Fruit fly (Drosophila melanogaster) whole organism, prepupa: Measurements from ENCODE around the gene CG32988.

ENCODE experiments used
- Blimp-1 ChIP-seq: fragments of 200-800 bp; sonication (Bioruptor generic); optimal IDR thresholded peaks from 3 replicates; lab custom pipeline; 2017; ENCODE audit warnings: missing biosample characterization, missing genetic modification characterization, mild to moderate bottlenecking, moderate library complexity, missing genetic modification reagents
- CG10631 ChIP-seq: fragments of 200-800 bp; sonication (Bioruptor generic); optimal IDR thresholded peaks from 2 replicates; lab custom pipeline; 2016; ENCODE audit warnings: missing biosample characterization, missing genetic modification characterization
- CG10669 ChIP-seq: fragments of 200-800 bp; sonication (Bioruptor generic); optimal IDR thresholded peaks from 3 replicates; lab custom pipeline; 2018; ENCODE audit warnings: missing biosample characterization, mild to moderate bottlenecking, missing genetic modification characterization, moderate library complexity
- CG11762 ChIP-seq: fragments of 200-800 bp; sonication (Bioruptor generic); optimal IDR thresholded peaks from 3 replicates; lab custom pipeline; 2016; ENCODE audit warnings: missing biosample characterization, missing genetic modification characterization; ENCODE audit not compliant: insufficient read depth
- CG11902 ChIP-seq: fragments of 200-800 bp; sonication (Bioruptor generic); optimal IDR thresholded peaks from 3 replicates; lab custom pipeline; 2016; ENCODE audit warnings: missing biosample characterization, missing genetic modification characterization
- CG3032 ChIP-seq: fragments of 200-800 bp; optimal IDR thresholded peaks from 2 replicates; lab custom pipeline; 2019; ENCODE audit warnings: missing biosample characterization, mild to moderate bottlenecking, missing genetic modification characterization, moderate library complexity
- CG31627 ChIP-seq: fragments of 200-800 bp; sonication (Bioruptor generic); optimal IDR thresholded peaks from 3 replicates; lab custom pipeline; 2016; ENCODE audit warnings: missing biosample characterization, missing genetic modification characterization
- CG32006 ChIP-seq: fragments of 200-800 bp; sonication (Bioruptor generic); optimal IDR thresholded peaks from 3 replicates; lab custom pipeline; 2017; ENCODE audit warnings: missing biosample characterization, mild to moderate bottlenecking, missing genetic modification characterization
- CG4318 ChIP-seq: fragments of 200-800 bp; sonication (Bioruptor generic); optimal IDR thresholded peaks from 3 replicates; lab custom pipeline; 2017; ENCODE audit warnings: missing biosample characterization, mild to moderate bottlenecking, missing genetic modification characterization
- CG6276 ChIP-seq: fragments of 200-800 bp; sonication (Bioruptor generic); optimal IDR thresholded peaks from 2 replicates; lab custom pipeline; 2017; ENCODE audit warnings: missing biosample characterization, mild to moderate bottlenecking, missing genetic modification characterization
- CG6808 ChIP-seq: fragments of 200-800 bp; sonication (Bioruptor generic); optimal IDR thresholded peaks from 3 replicates; lab custom pipeline; 2017; ENCODE audit warnings: missing biosample characterization, missing genetic modification characterization, mild to moderate bottlenecking, moderate library complexity, missing genetic modification reagents
- CG7368 ChIP-seq: fragments of 200-800 bp; sonication (Bioruptor generic); optimal IDR thresholded peaks from 3 replicates; lab custom pipeline; 2016; ENCODE audit warnings: missing biosample characterization, missing genetic modification characterization
- CG8119 ChIP-seq: fragments of 200-800 bp; sonication (Bioruptor generic); IDR thresholded peaks from 3 replicates; pipeline ENCODE4 v1.3.6; 2022; ENCODE audit warnings: missing biosample characterization, missing genetic modification characterization
- CG8319 ChIP-seq: fragments of 200-800 bp; sonication (Bioruptor generic); optimal IDR thresholded peaks from 3 replicates; lab custom pipeline; 2016; ENCODE audit warnings: missing biosample characterization, missing genetic modification characterization
- CG8632 ChIP-seq: fragments of 200-800 bp; sonication (Bioruptor generic); optimal IDR thresholded peaks from 3 replicates; lab custom pipeline; 2016; ENCODE audit warnings: missing biosample characterization, missing genetic modification characterization
- Eip93F ChIP-seq: fragments of 200-800 bp; sonication (Bioruptor generic); optimal IDR thresholded peaks from 2 replicates; lab custom pipeline; 2016; ENCODE audit warnings: missing biosample characterization, mild to moderate bottlenecking, missing genetic modification characterization
- Ets96B ChIP-seq: fragments of 200-800 bp; optimal IDR thresholded peaks from 2 replicates; lab custom pipeline; 2019; ENCODE audit warnings: missing biosample characterization, mild to moderate bottlenecking, missing genetic modification characterization, moderate library complexity
- Gug ChIP-seq: fragments of 200-800 bp; sonication (Bioruptor generic); IDR thresholded peaks from 2 replicates; pipeline ENCODE4 v1.3.6; 2022; ENCODE audit warnings: missing biosample characterization, missing genetic modification characterization
- Lpt ChIP-seq: fragments of 200-800 bp; sonication (Bioruptor generic); optimal IDR thresholded peaks from 3 replicates; lab custom pipeline; 2016; ENCODE audit warnings: missing biosample characterization, missing genetic modification characterization
- Smox ChIP-seq: fragments of 200-800 bp; sonication (Bioruptor generic); optimal IDR thresholded peaks from 3 replicates; lab custom pipeline; 2016; ENCODE audit warnings: missing biosample characterization, missing genetic modification characterization
- Sox102F ChIP-seq: fragments of 200-800 bp; sonication (Bioruptor generic); optimal IDR thresholded peaks from 2 replicates; lab custom pipeline; 2016; ENCODE audit warnings: missing biosample characterization, mild to moderate bottlenecking, missing genetic modification characterization
- acj6 ChIP-seq: fragments of 200-800 bp; sonication (Bioruptor generic); optimal IDR thresholded peaks from 3 replicates; lab custom pipeline; 2016; ENCODE audit warnings: missing biosample characterization, missing genetic modification characterization
- dac ChIP-seq: fragments of 200-800 bp; sonication (Bioruptor generic); optimal IDR thresholded peaks from 2 replicates; lab custom pipeline; 2017; ENCODE audit warnings: missing biosample characterization, mild to moderate bottlenecking, missing genetic modification characterization
- dsx ChIP-seq: fragments of 200-800 bp; optimal IDR thresholded peaks from 3 replicates; lab custom pipeline; 2019; ENCODE audit warnings: missing biosample characterization, mild to moderate bottlenecking, missing genetic modification characterization, moderate library complexity; ENCODE audit not compliant: poor library complexity, severe bottlenecking
- eg ChIP-seq: fragments of 200-800 bp; sonication (Bioruptor generic); IDR thresholded peaks from 3 replicates; pipeline ENCODE4 v1.3.6; 2022; ENCODE audit warnings: missing biosample characterization, missing genetic modification characterization
- esn ChIP-seq: fragments of 200-800 bp; sonication (Bioruptor generic); optimal IDR thresholded peaks from 2 replicates; lab custom pipeline; 2016; ENCODE audit warnings: missing biosample characterization, mild to moderate bottlenecking, missing genetic modification characterization, moderate library complexity
- fd59A ChIP-seq: fragments of 200-800 bp; sonication (Bioruptor generic); optimal IDR thresholded peaks from 2 replicates; lab custom pipeline; 2017; ENCODE audit warnings: missing biosample characterization, mild to moderate bottlenecking, missing genetic modification characterization, missing genetic modification reagents
- fd85E ChIP-seq: fragments of 200-800 bp; sonication (Bioruptor generic); optimal IDR thresholded peaks from 3 replicates; lab custom pipeline; 2016; ENCODE audit warnings: missing biosample characterization, missing genetic modification characterization
- fkh ChIP-seq: fragments of 200-800 bp; sonication (Bioruptor generic); optimal IDR thresholded peaks from 3 replicates; lab custom pipeline; 2017; ENCODE audit warnings: missing biosample characterization, mild to moderate bottlenecking, missing genetic modification characterization, moderate library complexity
- net ChIP-seq: fragments of 200-800 bp; sonication (Bioruptor generic); optimal IDR thresholded peaks from 3 replicates; lab custom pipeline; 2016; ENCODE audit warnings: missing biosample characterization, missing genetic modification characterization
- pdm3 ChIP-seq: fragments of 200-800 bp; sonication (Bioruptor generic); optimal IDR thresholded peaks from 3 replicates; lab custom pipeline; 2016; ENCODE audit warnings: missing biosample characterization, missing genetic modification characterization
- salr ChIP-seq, 2 experiments: fragments of 200-800 bp; sonication (Bioruptor generic); optimal IDR thresholded peaks; 3 replicates each; lab custom pipeline; 2016 to 2018; ENCODE audit warnings: missing biosample characterization in 2 of 2, missing genetic modification characterization in 2 of 2, mild to moderate bottlenecking in 1 of 2
- ss ChIP-seq, 2 experiments: fragments of 200-800 bp; sonication (Bioruptor generic); optimal IDR thresholded peaks; 2 replicates in 1 of 2; 3 replicates in 1 of 2; lab custom pipeline; 2017 to 2018; ENCODE audit warnings: mild to moderate bottlenecking in 2 of 2, missing biosample characterization in 2 of 2, missing genetic modification characterization in 2 of 2, moderate library complexity in 1 of 2
- topi ChIP-seq: fragments of 200-800 bp; sonication (Bioruptor generic); optimal IDR thresholded peaks from 3 replicates; lab custom pipeline; 2016; ENCODE audit warnings: missing biosample characterization, missing genetic modification characterization
- vri ChIP-seq: fragments of 200-800 bp; sonication (Bioruptor generic); optimal IDR thresholded peaks from 3 replicates; lab custom pipeline; 2016; ENCODE audit warnings: missing biosample characterization, mild to moderate bottlenecking, missing genetic modification characterization

CG32988 gene

DNA sequence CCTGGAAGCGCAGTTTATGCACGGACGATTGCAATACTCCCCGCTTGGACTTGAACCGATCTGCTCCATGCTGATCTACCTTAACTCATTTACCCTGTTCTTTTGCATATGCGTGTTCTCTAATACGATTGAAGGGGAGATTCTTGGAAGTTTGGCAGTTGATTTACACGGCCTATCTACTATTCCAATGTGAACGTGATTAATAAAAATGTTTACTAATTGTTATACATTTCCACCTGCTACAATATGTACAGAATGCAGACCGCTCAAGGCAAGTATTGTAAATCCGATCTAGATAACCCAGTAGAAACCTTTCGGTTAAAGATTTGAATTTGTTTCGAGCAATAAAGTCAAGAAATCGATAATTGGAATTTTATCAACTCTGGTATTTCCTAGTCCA, 1.8 kb downstream of the CG32988 start, which contains the start of gene CG9483:
CG9483 (plus strand) TSS at position 301 of the 400 bp plus-strand sequence.
- no peak for TF ChIP-seq esn (GFP tag; lab: Kevin White, UChicago)
- TF ChIP-seq CG10631 (GFP tag; lab: Kevin White, UChicago), result no peak
- no peak for TF ChIP-seq topi
- TF ChIP-seq vri (GFP tag; lab: Kevin White, UChicago), result no peak
- TF ChIP-seq dsx, result no peak
- no peak for TF ChIP-seq CG8319 (GFP tag; lab: Kevin White, UChicago)
- no peak for TF ChIP-seq CG6808 (GFP tag; lab: Kevin White, UChicago)
- no peak for TF ChIP-seq Lpt
- TF ChIP-seq CG11762 (GFP tag; lab: Kevin White, UChicago), result no peak
- no peak for TF ChIP-seq fd85E (GFP tag; lab: Kevin White, UChicago)
- TF ChIP-seq salr (GFP tag; optimal IDR thresholded peaks at IDR 0.05; lab: Kevin White, UChicago), result no peak
- TF ChIP-seq CG6276 (GFP tag; lab: Kevin White, UChicago), result no peak
- TF ChIP-seq net (GFP tag; lab: Kevin White, UChicago), result no peak
- no peak for TF ChIP-seq fd59A (GFP tag; lab: Kevin White, UChicago)
- no peak for TF ChIP-seq Ets96B (tag; lab: Kevin White, UChicago)

DNA sequence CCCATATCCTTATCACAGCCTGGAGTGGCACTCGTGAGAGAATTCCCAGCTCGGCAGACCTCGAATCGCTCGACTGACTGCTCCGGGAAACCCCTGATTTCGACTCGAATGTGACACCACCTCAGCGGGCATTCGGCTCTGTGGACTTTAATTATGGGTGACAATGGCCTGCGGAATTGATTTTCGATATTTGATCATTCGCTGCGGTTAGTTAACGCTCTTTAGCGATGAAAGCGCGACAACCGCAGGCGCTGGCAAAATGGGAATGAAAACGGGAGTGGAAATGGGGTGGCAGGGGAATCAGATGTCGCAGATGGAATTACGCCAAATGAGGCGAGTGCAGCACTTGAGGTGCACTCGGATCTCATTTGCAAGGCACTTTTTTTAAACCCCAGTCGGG, 7.0 kb downstream of the CG32988 start:
- TF ChIP-seq acj6 (GFP tag; lab: Kevin White, UChicago) (no peak), CG4318 (no peak), Eip93F (no peak), CG3032 (tag; lab: Kevin White, UChicago) (no peak), Gug (no peak), eg (GFP tag; lab: Robert Waterston, UW) (no peak), CG11902 (no peak), CG8119 (no peak), pdm3 (GFP tag; lab: Kevin White, UChicago) (no peak), Blimp-1 (GFP tag; lab: Kevin White, UChicago) (no peak), fkh (GFP tag; lab: Kevin White, UChicago) (no peak), Smox (GFP tag; lab: Kevin White, UChicago) (no peak), ss (GFP tag; optimal IDR thresholded peaks at IDR 0.05; lab: Kevin White, UChicago) (no peak), topi (no peak), CG31627 (GFP tag; lab: Kevin White, UChicago) (no peak), CG7368 (GFP tag; lab: Kevin White, UChicago) (no peak), CG8632 (no peak), esn (GFP tag; lab: Kevin White, UChicago) (no peak)

DNA sequence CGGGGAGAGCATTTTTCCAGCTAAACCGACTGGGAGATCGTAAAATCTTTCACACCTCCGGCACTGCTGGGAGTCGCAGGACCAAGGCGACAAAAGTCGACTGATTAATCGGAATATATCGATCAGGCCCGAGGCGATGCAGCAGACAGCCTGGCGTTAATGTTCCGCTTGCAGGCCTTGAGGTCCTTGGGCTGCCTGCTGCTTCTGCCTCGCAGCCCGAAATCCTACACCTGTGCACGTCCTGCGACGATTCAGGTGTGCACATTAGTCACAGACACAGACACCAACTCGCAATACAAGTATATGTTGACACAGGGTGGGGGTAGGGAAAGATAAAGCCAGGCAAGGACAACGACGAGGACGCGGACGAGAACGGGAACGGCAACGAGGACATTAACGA, 11.2 kb downstream of the CG32988 start:
- TF ChIP-seq Blimp-1 (GFP tag; lab: Kevin White, UChicago), result no peak
- TF ChIP-seq Sox102F (GFP tag; lab: Kevin White, UChicago), result no peak
- no peak for TF ChIP-seq dsx
- no peak for TF ChIP-seq eg (GFP tag; lab: Robert Waterston, UW)
- no peak for TF ChIP-seq CG8632
- TF ChIP-seq CG32006 (GFP tag; lab: Kevin White, UChicago), result no peak
- TF ChIP-seq dac (GFP tag; lab: Kevin White, UChicago), result no peak
- no peak for TF ChIP-seq CG11762 (GFP tag; lab: Kevin White, UChicago)
- TF ChIP-seq CG10669 (GFP tag; lab: Kevin White, UChicago), result no peak
- no peak for TF ChIP-seq CG31627 (GFP tag; lab: Kevin White, UChicago)
